Worm (Caenorhabditis elegans): ENCODE measurements around the gene T01C3.2.

The T01C3.2 gene

ce11 chrV:14948566-14948965 is 42.4 kb upstream of the T01C3.2 start:
- no peak for TF ChIP-seq blmp-1 (tag; optimal IDR thresholded peaks at IDR 0.05)
- no peak for TF ChIP-seq sptf-1 (tag; optimal IDR thresholded peaks at IDR 0.05)
- TF ChIP-seq tbx-8 (GFP tag; optimal IDR thresholded peaks at IDR 0.05) = no peak
- no peak for TF ChIP-seq mab-5 (tag; optimal IDR thresholded peaks at IDR 0.05)
- TF ChIP-seq nhr-12 (tag; optimal IDR thresholded peaks at IDR 0.05) = no peak
- no peak for TF ChIP-seq snpc-4 (tag; optimal IDR thresholded peaks at IDR 0.05)

DNA sequence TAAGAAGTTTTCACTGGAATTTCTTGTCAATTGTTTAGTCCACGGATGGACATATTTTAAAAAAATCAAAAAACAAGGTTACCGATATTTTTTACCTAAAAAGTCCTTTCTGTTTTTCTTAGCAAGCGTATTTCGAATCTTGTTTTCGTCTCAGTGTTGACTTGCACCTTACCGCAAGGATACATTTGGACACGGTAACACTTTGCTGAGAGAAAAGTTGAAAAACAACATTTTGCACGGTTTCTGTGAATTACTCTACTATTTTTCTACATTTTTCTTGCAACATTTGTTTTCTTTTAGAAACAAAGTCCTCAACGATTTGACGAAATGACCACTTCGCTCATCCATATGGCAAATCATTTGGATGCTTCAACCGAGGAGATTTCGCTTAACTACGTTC is 41.5 kb upstream of the T01C3.2 start, which contains the start of gene hil-1:
TSS of gene hil-1 (plus strand) at position 301 of the 400 bp plus-strand sequence.
- no peak for TF ChIP-seq sem-2 (GFP tag; optimal IDR thresholded peaks at IDR 0.05)
- no peak for TF ChIP-seq bed-3 (GFP tag; optimal IDR thresholded peaks at IDR 0.05)
- TF ChIP-seq elt-3 (tag; optimal IDR thresholded peaks at IDR 0.05) = no peak
- TF ChIP-seq ham-2 (GFP tag; optimal IDR thresholded peaks at IDR 0.05) = no peak
- no peak for TF ChIP-seq ceh-39 (tag; optimal IDR thresholded peaks at IDR 0.05)
- no peak for TF ChIP-seq M03D4.4 (tag; optimal IDR thresholded peaks at IDR 0.05)
- no peak for TF ChIP-seq ceh-83 (GFP tag; optimal IDR thresholded peaks at IDR 0.05)
- no peak for TF ChIP-seq nhr-28 (tag; optimal IDR thresholded peaks at IDR 0.05)
- no peak for TF ChIP-seq snpc-4 (tag; optimal IDR thresholded peaks at IDR 0.05)
- TF ChIP-seq mls-2 (tag; optimal IDR thresholded peaks at IDR 0.05) = no peak
- TF ChIP-seq cnd-1 (tag; optimal IDR thresholded peaks at IDR 0.05) = no peak
- TF ChIP-seq blmp-1 (tag; optimal IDR thresholded peaks at IDR 0.05) = no peak
- TF ChIP-seq hlh-1 (tag; optimal IDR thresholded peaks at IDR 0.05) = no peak
- TF ChIP-seq lin-32 (GFP tag; optimal IDR thresholded peaks at IDR 0.05) = no peak
- TF ChIP-seq nhr-12 (tag; optimal IDR thresholded peaks at IDR 0.05) = no peak

DNA sequence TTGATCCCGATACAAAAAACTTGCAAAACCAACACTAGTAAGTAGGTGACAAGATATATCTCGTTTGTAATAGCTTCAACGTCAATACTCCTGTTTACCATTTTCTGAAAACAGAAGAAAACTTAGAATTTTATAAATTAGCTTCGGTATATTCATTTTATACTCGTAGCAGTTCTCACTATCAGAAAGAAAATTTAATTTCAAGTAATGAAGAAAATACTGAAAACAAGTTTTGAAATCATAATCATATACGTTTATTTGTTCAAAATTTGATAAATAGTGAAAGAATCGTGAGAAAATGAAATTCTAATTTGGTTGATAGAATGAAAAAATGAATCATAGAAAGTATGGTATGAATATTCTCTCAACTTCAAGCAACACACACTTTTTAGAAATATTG is 36.3 kb upstream of the T01C3.2 start, which contains the start of gene C30G7.5:
TSS of gene C30G7.5 (minus strand) at position 101 of the 400 bp plus-strand sequence.
- TF ChIP-seq unc-62 (GFP tag; optimal IDR thresholded peaks at IDR 0.05) (no peak), nhr-76 (tag; optimal IDR thresholded peaks at IDR 0.05) (no peak), zip-8 (tag; optimal IDR thresholded peaks at IDR 0.05) (no peak), blmp-1 (tag; optimal IDR thresholded peaks at IDR 0.05) (no peak), ztf-11 (tag; optimal IDR thresholded peaks at IDR 0.05) (no peak), pha-4 (tag; optimal IDR thresholded peaks at IDR 0.05) (no peak), flh-1 (GFP tag; optimal IDR thresholded peaks at IDR 0.05) (no peak), nhr-28 (tag; optimal IDR thresholded peaks at IDR 0.05) (no peak), M03D4.4 (tag; optimal IDR thresholded peaks at IDR 0.05) (no peak), mab-5 (tag; optimal IDR thresholded peaks at IDR 0.05) (no peak), mls-2 (tag; optimal IDR thresholded peaks at IDR 0.05) (no peak), nhr-2 (tag; optimal IDR thresholded peaks at IDR 0.05) (no peak), tbx-8 (GFP tag; optimal IDR thresholded peaks at IDR 0.05) (no peak), sptf-1 (tag; optimal IDR thresholded peaks at IDR 0.05) (no peak), ces-1 (GFP tag; optimal IDR thresholded peaks at IDR 0.05) (no peak), ceh-83 (GFP tag; optimal IDR thresholded peaks at IDR 0.05) (no peak), sem-2 (GFP tag; optimal IDR thresholded peaks at IDR 0.05) (no peak), elt-3 (tag; optimal IDR thresholded peaks at IDR 0.05) (no peak), ceh-43 (GFP tag; optimal IDR thresholded peaks at IDR 0.05) (no peak), drap-1 (GFP tag; optimal IDR thresholded peaks at IDR 0.05) (no peak)

ce11 chrV:14955676-14956075 is 35.3 kb upstream of the T01C3.2 start, which contains the start of gene F02D8.9:
TSS of gene F02D8.9 (minus strand) at chrV:14955776.
- TF ChIP-seq ceh-83 (GFP tag; optimal IDR thresholded peaks at IDR 0.05) (no peak), flh-1 (GFP tag; optimal IDR thresholded peaks at IDR 0.05) (no peak), snpc-4 (tag; optimal IDR thresholded peaks at IDR 0.05) (no peak), ces-1 (GFP tag; optimal IDR thresholded peaks at IDR 0.05) (no peak), ceh-39 (tag; optimal IDR thresholded peaks at IDR 0.05) (no peak), ceh-43 (GFP tag; optimal IDR thresholded peaks at IDR 0.05) (no peak), zip-8 (tag; optimal IDR thresholded peaks at IDR 0.05) (no peak), unc-62 (GFP tag; optimal IDR thresholded peaks at IDR 0.05) (no peak), cnd-1 (tag; optimal IDR thresholded peaks at IDR 0.05) (no peak), tbx-8 (GFP tag; optimal IDR thresholded peaks at IDR 0.05) (no peak), hlh-1 (tag; optimal IDR thresholded peaks at IDR 0.05) (no peak), lin-32 (GFP tag; optimal IDR thresholded peaks at IDR 0.05) (no peak), nhr-237 (tag; optimal IDR thresholded peaks at IDR 0.05) (no peak), lin-13 (tag; optimal IDR thresholded peaks at IDR 0.05) (no peak), unc-39 (tag; optimal IDR thresholded peaks at IDR 0.05) (no peak), mab-5 (tag; optimal IDR thresholded peaks at IDR 0.05) (no peak), nhr-12 (tag; optimal IDR thresholded peaks at IDR 0.05) (no peak)

ce11 chrV:14971136-14971535 is 19.8 kb upstream of the T01C3.2 start, which contains the start of gene nlp-59:
TSS of gene nlp-59 (plus strand) at chrV:14971436.
- TF ChIP-seq blmp-1 (tag; optimal IDR thresholded peaks at IDR 0.05) (no peak), flh-1 (GFP tag; optimal IDR thresholded peaks at IDR 0.05) (no peak), sptf-1 (tag; optimal IDR thresholded peaks at IDR 0.05) (no peak), drap-1 (GFP tag; optimal IDR thresholded peaks at IDR 0.05) (no peak), nhr-237 (tag; optimal IDR thresholded peaks at IDR 0.05) (no peak), nhr-2 (tag; optimal IDR thresholded peaks at IDR 0.05) (no peak), unc-62 (GFP tag; optimal IDR thresholded peaks at IDR 0.05) (no peak), cnd-1 (tag; optimal IDR thresholded peaks at IDR 0.05) (no peak), nhr-76 (tag; optimal IDR thresholded peaks at IDR 0.05) (no peak), unc-39 (tag; optimal IDR thresholded peaks at IDR 0.05) (no peak), mab-5 (tag; optimal IDR thresholded peaks at IDR 0.05) (no peak)
